Worm (Caenorhabditis elegans) whole organism, early embryonic: ENCODE data around the gene acs-5.

Experiments
- B0310.2 ChIP-seq: sonication (generic microtip); optimal IDR thresholded peaks from 2 replicates; lab custom pipeline; 2016; ENCODE audit warnings: mild to moderate bottlenecking, missing genetic modification characterization, missing compliant biosample characterization
- F13C5.2 ChIP-seq: sonication (generic microtip); optimal IDR thresholded peaks from 2 replicates; lab custom pipeline; 2017; ENCODE audit warnings: mild to moderate bottlenecking, missing genetic modification characterization, inconsistent platforms, missing compliant biosample characterization
- aly-1 ChIP-seq: sonication (generic microtip); optimal IDR thresholded peaks from 2 replicates; lab custom pipeline; 2016; ENCODE audit warnings: missing genetic modification characterization, missing compliant biosample characterization
- ama-1 ChIP-seq: fragments of 150-350 bp; optimal IDR thresholded peaks from 2 replicates; lab custom pipeline; 2014
- ceh-13 ChIP-seq: fragments of 200-800 bp; sonication (Bioruptor generic); optimal IDR thresholded peaks from 2 replicates; lab custom pipeline; 2018; ENCODE audit warnings: mild to moderate bottlenecking, missing genetic modification characterization, missing compliant biosample characterization
- ceh-36 ChIP-seq: sonication (generic microtip); optimal IDR thresholded peaks from 2 replicates; lab custom pipeline; 2016; ENCODE audit warnings: missing genetic modification characterization, inconsistent platforms, missing compliant biosample characterization
- ets-7 ChIP-seq: sonication (generic microtip); optimal IDR thresholded peaks from 2 replicates; lab custom pipeline; 2016; ENCODE audit warnings: missing genotype, missing genetic modification characterization, missing compliant biosample characterization
- flt-1 ChIP-seq: fragments of 200-800 bp; sonication (Bioruptor generic); IDR thresholded peaks from 2 replicates; pipeline ENCODE4 v1.3.6; 2022; ENCODE audit warnings: missing genetic modification characterization, missing compliant biosample characterization
- hmbx-1 ChIP-seq: sonication (generic microtip); optimal IDR thresholded peaks from 2 replicates; lab custom pipeline; 2016; ENCODE audit warnings: mild to moderate bottlenecking, missing genetic modification characterization, missing compliant biosample characterization
- hmg-4 ChIP-seq: fragments of 200-800 bp; sonication (Bioruptor generic); optimal IDR thresholded peaks from 2 replicates; lab custom pipeline; 2018; ENCODE audit warnings: mild to moderate bottlenecking, missing genetic modification characterization, missing compliant biosample characterization
- hnd-1 ChIP-seq: sonication (generic microtip); optimal IDR thresholded peaks from 2 replicates; lab custom pipeline; 2016; ENCODE audit warnings: missing genetic modification characterization, missing compliant biosample characterization
- pes-1 ChIP-seq: fragments of 200-800 bp; sonication (Bioruptor generic); IDR thresholded peaks from 2 replicates; pipeline ENCODE4 v1.3.6; 2022; ENCODE audit warnings: missing genetic modification reagents, missing genetic modification characterization, missing compliant biosample characterization
- scrt-1 ChIP-seq: fragments of 200-800 bp; sonication (Bioruptor generic); IDR thresholded peaks from 2 replicates; pipeline ENCODE4 v1.3.6; 2022; ENCODE audit warnings: missing genetic modification characterization, missing compliant biosample characterization
- sea-1 ChIP-seq: fragments of 200-800 bp; sonication (Bioruptor generic); conservative IDR thresholded peaks from 2 replicates; pipeline ENCODE4 v1.3.6; 2022; ENCODE audit warnings: missing genetic modification characterization, missing compliant biosample characterization
- tbx-11 ChIP-seq: fragments of 200-800 bp; sonication (Bioruptor generic); IDR thresholded peaks from 2 replicates; pipeline ENCODE4 v1.3.6; 2022; ENCODE audit warnings: missing genetic modification characterization, missing compliant biosample characterization
- tbx-37 ChIP-seq: fragments of 200-800 bp; sonication (Bioruptor generic); conservative IDR thresholded peaks from 2 replicates; pipeline ENCODE4 v1.3.6; 2022; ENCODE audit warnings: missing genetic modification reagents, missing genetic modification characterization, missing compliant biosample characterization
- tra-4 ChIP-seq: sonication (generic microtip); optimal IDR thresholded peaks from 2 replicates; lab custom pipeline; 2017; ENCODE audit warnings: missing genetic modification characterization, missing compliant biosample characterization

Gene acs-5

DNA sequence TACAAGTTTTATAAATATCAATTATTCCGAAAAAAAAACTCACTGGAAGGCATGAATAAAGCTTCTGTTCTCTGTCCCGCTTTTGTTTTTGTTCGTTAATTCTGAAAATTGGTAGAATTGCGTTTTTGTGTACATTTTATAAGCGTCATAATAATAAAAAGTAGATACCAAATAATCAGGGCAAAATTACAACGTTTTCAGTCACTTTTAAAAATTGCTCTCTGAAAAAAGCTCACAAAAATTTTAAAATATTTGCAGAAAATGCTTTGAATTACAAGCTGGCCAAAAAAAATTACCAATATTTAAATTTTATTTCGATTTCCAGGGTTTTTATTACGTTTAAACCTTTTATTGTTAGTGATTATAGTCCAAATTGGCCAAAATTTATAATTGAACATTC is 11.9 kb upstream of the acs-5 start, which contains the start of gene scav-2:
Gene scav-2, minus strand, starts transcription at position 101 of the 400 bp plus-strand sequence.
- TF ChIP-seq ceh-13 (GFP tag; lab: Kevin White, UChicago) (no peak), pes-1 (no peak), tra-4 (tag; lab: Kevin White, UChicago) (no peak), ets-7 (no peak)

ce11 chrIII:13549960-13550359 is 6.6 kb upstream of the acs-5 start:
- TF ChIP-seq F13C5.2 (tag; lab: Kevin White, UChicago): no peak
- TF ChIP-seq hmbx-1 (tag; lab: Kevin White, UChicago): no peak
- no peak for TF ChIP-seq hnd-1 (tag; lab: Kevin White, UChicago)
- TF ChIP-seq hmg-4 (GFP tag; lab: Kevin White, UChicago): no peak
- no peak for TF ChIP-seq pes-1
- TF ChIP-seq tra-4 (tag; lab: Kevin White, UChicago): no peak
- TF ChIP-seq B0310.2 (tag; lab: Kevin White, UChicago): no peak
- TF ChIP-seq sea-1 (GFP tag; lab: Robert Waterston, UW): no peak
- TF ChIP-seq aly-1 (tag; lab: Kevin White, UChicago): no peak
- no peak for TF ChIP-seq ceh-36 (tag; lab: Kevin White, UChicago)
- no peak for TF ChIP-seq ets-7
- no peak for TF ChIP-seq flt-1 (GFP tag; lab: Robert Waterston, UW)
- TF ChIP-seq scrt-1 (GFP tag; lab: Robert Waterston, UW): no peak
- TF ChIP-seq ama-1 (lab: Kevin White, UChicago): no peak
- no peak for TF ChIP-seq ceh-13 (GFP tag; lab: Kevin White, UChicago)
- no peak for TF ChIP-seq tbx-11 (GFP tag; lab: Robert Waterston, UW)
- TF ChIP-seq tbx-37 (GFP tag; lab: Robert Waterston, UW): no peak

DNA sequence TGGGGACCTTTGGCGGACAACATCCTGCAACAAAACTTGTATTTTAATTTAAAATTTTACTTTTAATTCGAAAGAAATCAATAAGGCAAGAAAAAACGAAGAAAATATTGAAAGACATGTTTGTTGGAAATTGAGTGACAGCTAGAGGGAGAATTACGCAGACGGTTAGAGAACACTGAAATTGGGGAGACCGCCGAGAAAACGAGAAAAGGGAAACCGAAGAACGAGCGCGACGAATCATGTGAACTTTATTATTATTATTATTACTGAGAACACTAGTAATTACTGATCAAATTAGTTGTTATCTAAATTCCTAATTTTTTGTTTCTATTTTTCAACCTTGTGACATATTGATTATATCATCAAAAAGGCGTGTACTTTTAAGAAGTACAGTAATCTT is 5.6 kb upstream of the acs-5 start, which contains the start of gene mmad-1:
Gene mmad-1, minus strand, starts transcription at position 24 of the 400 bp plus-strand sequence.
- TF ChIP-seq tbx-37 (GFP tag; lab: Robert Waterston, UW) (no peak), ets-7 (no peak), hnd-1 (tag; lab: Kevin White, UChicago) (no peak), sea-1 (GFP tag; lab: Robert Waterston, UW) (no peak), pes-1 (no peak), hmbx-1 (tag; lab: Kevin White, UChicago) (no peak), tbx-11 (GFP tag; lab: Robert Waterston, UW) (no peak), flt-1 (GFP tag; lab: Robert Waterston, UW) (no peak), hmg-4 (GFP tag; lab: Kevin White, UChicago) (no peak), F13C5.2 (tag; lab: Kevin White, UChicago) (no peak), ama-1 (lab: Kevin White, UChicago) (no peak), tra-4 (tag; lab: Kevin White, UChicago) (no peak), B0310.2 (tag; lab: Kevin White, UChicago) (no peak), ceh-36 (tag; lab: Kevin White, UChicago) (no peak)

DNA sequence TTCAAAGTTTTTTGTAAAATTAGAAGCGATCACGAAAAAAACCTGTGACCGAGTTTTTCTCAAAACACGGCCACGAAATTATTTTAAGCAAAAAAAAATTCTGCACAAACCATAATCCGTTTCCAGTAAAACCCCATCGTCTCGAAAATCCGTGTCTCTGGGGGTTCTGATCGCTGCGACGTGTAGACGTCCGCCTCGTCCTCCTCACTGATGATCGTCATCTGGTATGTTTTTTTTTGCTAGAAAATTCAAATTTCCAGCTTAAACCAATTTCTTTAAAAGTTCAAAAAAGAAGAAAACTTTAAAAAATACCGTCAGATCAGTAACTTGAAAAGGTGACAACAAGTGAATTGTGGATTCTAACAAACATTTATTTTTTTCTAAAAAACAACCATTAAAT is 3.2 kb upstream of the acs-5 start, which contains the start of gene Y76A2B.4:
Gene Y76A2B.4, minus strand, starts transcription at position 241 of the 400 bp plus-strand sequence.
- TF ChIP-seq ceh-36 (tag; lab: Kevin White, UChicago) (no peak), hmg-4 (GFP tag; lab: Kevin White, UChicago) (no peak), tra-4 (tag; lab: Kevin White, UChicago) (no peak), hmbx-1 (tag; lab: Kevin White, UChicago) (no peak), sea-1 (GFP tag; lab: Robert Waterston, UW) (no peak), ama-1 (lab: Kevin White, UChicago) (no peak), tbx-37 (GFP tag; lab: Robert Waterston, UW) (no peak), scrt-1 (GFP tag; lab: Robert Waterston, UW) (no peak), pes-1 (no peak)

ce11 chrIII:13544593-13544992 is 1.3 kb upstream of the acs-5 start:
- TF ChIP-seq ama-1 (lab: Kevin White, UChicago) (no peak), sea-1 (GFP tag; lab: Robert Waterston, UW) (no peak), hmbx-1 (tag; lab: Kevin White, UChicago) (no peak), hmg-4 (GFP tag; lab: Kevin White, UChicago) (no peak), pes-1 (no peak), tra-4 (tag; lab: Kevin White, UChicago) (no peak), ets-7 (no peak), tbx-11 (GFP tag; lab: Robert Waterston, UW) (no peak), hnd-1 (tag; lab: Kevin White, UChicago) (no peak), tbx-37 (GFP tag; lab: Robert Waterston, UW) (no peak), F13C5.2 (tag; lab: Kevin White, UChicago) (no peak), ceh-36 (tag; lab: Kevin White, UChicago) (no peak), B0310.2 (tag; lab: Kevin White, UChicago) (no peak), scrt-1 (GFP tag; lab: Robert Waterston, UW) (no peak), flt-1 (GFP tag; lab: Robert Waterston, UW) (no peak), ceh-13 (GFP tag; lab: Kevin White, UChicago) (no peak), aly-1 (tag; lab: Kevin White, UChicago) (no peak)

ce11 chrIII:13542458-13542857 is 876 bp downstream of the acs-5 start:
- TF ChIP-seq tbx-37 (GFP tag; lab: Robert Waterston, UW): no peak
- no peak for TF ChIP-seq ceh-13 (GFP tag; lab: Kevin White, UChicago)
- no peak for TF ChIP-seq hnd-1 (tag; lab: Kevin White, UChicago)
- TF ChIP-seq ama-1 (lab: Kevin White, UChicago): no peak
- no peak for TF ChIP-seq aly-1 (tag; lab: Kevin White, UChicago)
- TF ChIP-seq ceh-36 (tag; lab: Kevin White, UChicago): no peak
- TF ChIP-seq pes-1: no peak
- TF ChIP-seq tbx-11 (GFP tag; lab: Robert Waterston, UW): no peak
- TF ChIP-seq B0310.2 (tag; lab: Kevin White, UChicago): no peak
- TF ChIP-seq hmg-4 (GFP tag; lab: Kevin White, UChicago): no peak
- TF ChIP-seq sea-1 (GFP tag; lab: Robert Waterston, UW): no peak
- no peak for TF ChIP-seq F13C5.2 (tag; lab: Kevin White, UChicago)
- TF ChIP-seq scrt-1 (GFP tag; lab: Robert Waterston, UW): no peak
- TF ChIP-seq hmbx-1 (tag; lab: Kevin White, UChicago): no peak
- TF ChIP-seq ets-7: no peak
- no peak for TF ChIP-seq flt-1 (GFP tag; lab: Robert Waterston, UW)
- no peak for TF ChIP-seq tra-4 (tag; lab: Kevin White, UChicago)
